Worm (Caenorhabditis elegans) whole organism, L4 larva: ENCODE data around the gene K08F11.1.

Experiments used
- D1046.2 ChIP-seq: fragments of 200-800 bp; sonication (Bioruptor generic); IDR thresholded peaks from 2 replicates; pipeline ENCODE4 v1.3.6; 2022; ENCODE audit warnings: missing genetic modification characterization, missing compliant biosample characterization
- F26F4.8 ChIP-seq: fragments of 200-800 bp; sonication (Bioruptor generic); conservative IDR thresholded peaks from 2 replicates; pipeline ENCODE4 v1.3.6; 2022; ENCODE audit warnings: missing genetic modification characterization, missing compliant biosample characterization
- F44E2.7 ChIP-seq: fragments of 200-800 bp; sonication (Bioruptor generic); IDR thresholded peaks from 2 replicates; pipeline ENCODE4 v2.1.2; 2022; ENCODE audit warnings: missing genetic modification characterization, missing compliant biosample characterization
- F49E8.2 ChIP-seq: sonication (generic microtip); optimal IDR thresholded peaks from 2 replicates; lab custom pipeline; 2016; ENCODE audit warnings: missing compliant biosample characterization, mild to moderate bottlenecking, missing genetic modification characterization, borderline replicate concordance
- T20F7.1 ChIP-seq: fragments of 200-800 bp; sonication (Bioruptor generic); optimal IDR thresholded peaks from 2 replicates; lab custom pipeline; 2018; ENCODE audit warnings: mild to moderate bottlenecking, missing genetic modification characterization, missing compliant biosample characterization
- T26A8.4 ChIP-seq: fragments of 200-800 bp; sonication (Bioruptor generic); IDR thresholded peaks from 2 replicates; pipeline ENCODE4 v1.3.6; 2022; ENCODE audit warnings: missing genetic modification characterization, missing compliant biosample characterization
- Y48G9A.11 ChIP-seq: fragments of 200-800 bp; sonication (Bioruptor generic); IDR thresholded peaks from 2 replicates; pipeline ENCODE4 v1.3.6; 2022; ENCODE audit warnings: missing genetic modification reagents, missing genetic modification characterization, missing compliant biosample characterization
- ZK337.2 ChIP-seq: fragments of 200-800 bp; sonication (Bioruptor generic); IDR thresholded peaks from 2 replicates; pipeline ENCODE4 v1.3.6; 2022; ENCODE audit warnings: missing genetic modification reagents, missing genetic modification characterization, missing compliant biosample characterization
- ceh-20 ChIP-seq: fragments of 200-800 bp; sonication (Bioruptor generic); IDR thresholded peaks from 2 replicates; pipeline ENCODE4 v1.3.6; 2022; ENCODE audit warnings: missing genetic modification reagents, missing genetic modification characterization, missing compliant biosample characterization
- ceh-44 ChIP-seq: fragments of 200-800 bp; sonication (Bioruptor generic); IDR thresholded peaks from 2 replicates; pipeline ENCODE4 v1.3.6; 2022; ENCODE audit warnings: missing genetic modification reagents, missing genetic modification characterization, missing compliant biosample characterization
- ctbp-1 ChIP-seq: fragments of 200-800 bp; sonication (Bioruptor generic); IDR thresholded peaks from 2 replicates; pipeline ENCODE4 v1.3.6; 2022; ENCODE audit warnings: missing genetic modification reagents, missing genetic modification characterization, missing compliant biosample characterization
- daf-19 ChIP-seq: fragments of 200-800 bp; sonication (Bioruptor generic); conservative IDR thresholded peaks from 2 replicates; pipeline ENCODE4 v1.3.6; 2022; ENCODE audit warnings: missing genetic modification characterization, missing compliant biosample characterization
- daf-8 ChIP-seq: fragments of 200-800 bp; sonication (Bioruptor generic); IDR thresholded peaks from 2 replicates; pipeline ENCODE4 v1.3.6; 2022; ENCODE audit warnings: missing genetic modification characterization, missing compliant biosample characterization
- dmd-6 ChIP-seq: fragments of 200-800 bp; sonication (Bioruptor generic); IDR thresholded peaks from 2 replicates; pipeline ENCODE4 v1.3.6; 2022; ENCODE audit warnings: missing genetic modification reagents, missing genetic modification characterization, missing compliant biosample characterization
- dmd-8 ChIP-seq: fragments of 200-800 bp; sonication (Bioruptor generic); IDR thresholded peaks from 2 replicates; pipeline ENCODE4 v1.3.6; 2022; ENCODE audit warnings: missing genetic modification characterization, missing compliant biosample characterization
- dmd-9 ChIP-seq: fragments of 200-800 bp; sonication (Bioruptor generic); IDR thresholded peaks from 2 replicates; pipeline ENCODE4 v1.3.6; 2022; ENCODE audit warnings: missing genetic modification reagents, missing genetic modification characterization, missing compliant biosample characterization
- dve-1 ChIP-seq: sonication (generic microtip); optimal IDR thresholded peaks from 2 replicates; lab custom pipeline; 2017; ENCODE audit warnings: antibody characterized with exemption, mild to moderate bottlenecking, missing genetic modification characterization, missing compliant biosample characterization; ENCODE audit not compliant: insufficient read depth
- egl-43 ChIP-seq: fragments of 200-800 bp; sonication (Bioruptor generic); IDR thresholded peaks from 2 replicates; pipeline ENCODE4 v1.3.6; 2022; ENCODE audit warnings: missing genetic modification reagents, missing genetic modification characterization, missing compliant biosample characterization
- hif-1 ChIP-seq, 2 experiments: sonication (generic microtip); optimal IDR thresholded peaks; 2 replicates each; lab custom pipeline; 2016 to 2017; ENCODE audit warnings: missing compliant biosample characterization in 2 of 2, missing genetic modification characterization in 2 of 2, missing genetic modification reagents in 2 of 2, missing genotype in 2 of 2, mild to moderate bottlenecking in 1 of 2
- hlh-11 ChIP-seq: fragments of 200-800 bp; sonication (Bioruptor generic); optimal IDR thresholded peaks from 2 replicates; lab custom pipeline; 2018; ENCODE audit warnings: mild to moderate bottlenecking, missing genetic modification characterization, missing compliant biosample characterization
- hmg-1.1 ChIP-seq: fragments of 200-800 bp; sonication (Bioruptor generic); IDR thresholded peaks from 2 replicates; pipeline ENCODE4 v1.3.6; 2022; ENCODE audit warnings: missing genetic modification reagents, missing genetic modification characterization, missing compliant biosample characterization
- lin-1 ChIP-seq: fragments of 200-800 bp; sonication (Bioruptor generic); IDR thresholded peaks from 2 replicates; pipeline ENCODE4 v1.3.6; 2022; ENCODE audit warnings: missing genetic modification reagents, missing genetic modification characterization, missing compliant biosample characterization
- lin-29 ChIP-seq: fragments of 200-800 bp; sonication (Bioruptor generic); IDR thresholded peaks from 2 replicates; pipeline ENCODE4 v1.3.6; 2022; ENCODE audit warnings: missing genetic modification reagents, missing genetic modification characterization, missing compliant biosample characterization
- lin-38 ChIP-seq: fragments of 200-800 bp; sonication (Bioruptor generic); IDR thresholded peaks from 2 replicates; pipeline ENCODE4 v1.3.6; 2022; ENCODE audit warnings: missing genetic modification reagents, missing genetic modification characterization, missing compliant biosample characterization
- madf-9 ChIP-seq: fragments of 200-800 bp; sonication (Bioruptor generic); conservative IDR thresholded peaks from 2 replicates; pipeline ENCODE4 v1.3.6; 2022; ENCODE audit warnings: missing genetic modification reagents, missing genetic modification characterization, missing compliant biosample characterization
- mep-1 ChIP-seq: fragments of 150-350 bp; sonication (generic microtip); optimal IDR thresholded peaks from 3 replicates; lab custom pipeline; 2014; ENCODE audit warnings: missing biosample characterization, missing genetic modification characterization
- mes-2 ChIP-seq: sonication (generic microtip); optimal IDR thresholded peaks from 2 replicates; lab custom pipeline; 2016; ENCODE audit warnings: missing genotype, mild to moderate bottlenecking, missing genetic modification characterization, missing compliant biosample characterization; ENCODE audit not compliant: poor library complexity, severe bottlenecking
- mxl-3 ChIP-seq: fragments of 200-800 bp; sonication (Bioruptor generic); optimal IDR thresholded peaks from 2 replicates; lab custom pipeline; 2018; ENCODE audit warnings: mild to moderate bottlenecking, missing genetic modification characterization, missing compliant biosample characterization
- nhr-102 ChIP-seq: sonication (generic microtip); optimal IDR thresholded peaks from 2 replicates; lab custom pipeline; 2016; ENCODE audit warnings: mild to moderate bottlenecking, missing genetic modification characterization, moderate library complexity, missing compliant biosample characterization
- nhr-11 ChIP-seq: fragments of 150-350 bp; optimal IDR thresholded peaks from 2 replicates; lab custom pipeline; 2014; ENCODE audit warnings: missing biosample characterization, missing genetic modification characterization
- nhr-41 ChIP-seq: fragments of 200-800 bp; sonication (Bioruptor generic); IDR thresholded peaks from 2 replicates; pipeline ENCODE4 v1.3.6; 2022; ENCODE audit warnings: missing genetic modification reagents, missing genetic modification characterization, missing compliant biosample characterization
- nhr-42 ChIP-seq: fragments of 200-800 bp; sonication (Bioruptor generic); IDR thresholded peaks from 2 replicates; pipeline ENCODE4 v1.3.6; 2022; ENCODE audit warnings: missing genetic modification characterization, missing compliant biosample characterization
- nhr-77 ChIP-seq: fragments of 150-350 bp; optimal IDR thresholded peaks from 2 replicates; lab custom pipeline; 2014; ENCODE audit warnings: missing biosample characterization, missing genetic modification characterization
- rbr-2 ChIP-seq: sonication (generic microtip); optimal IDR thresholded peaks from 2 replicates; lab custom pipeline; 2016; ENCODE audit warnings: missing genotype, missing genetic modification characterization, missing compliant biosample characterization
- set-16 ChIP-seq: fragments of 200-800 bp; sonication (Bioruptor generic); IDR thresholded peaks from 2 replicates; pipeline ENCODE4 v1.3.6; 2022; ENCODE audit warnings: missing genetic modification reagents, missing genetic modification characterization, missing compliant biosample characterization
- snpc-1.2 ChIP-seq: fragments of 200-800 bp; sonication (Bioruptor generic); IDR thresholded peaks from 2 replicates; pipeline ENCODE4 v1.3.6; 2022; ENCODE audit warnings: missing genetic modification reagents, missing genetic modification characterization, missing compliant biosample characterization
- tag-97 ChIP-seq: fragments of 200-800 bp; sonication (Bioruptor generic); IDR thresholded peaks from 2 replicates; pipeline ENCODE4 v1.3.6; 2022; ENCODE audit warnings: missing genetic modification characterization, missing compliant biosample characterization
- tra-1 ChIP-seq: fragments of 200-800 bp; sonication (Bioruptor generic); IDR thresholded peaks from 2 replicates; pipeline ENCODE4 v1.3.6; 2022; ENCODE audit warnings: missing genetic modification reagents, missing genetic modification characterization, missing compliant biosample characterization
- unc-130 ChIP-seq: sonication (generic microtip); optimal IDR thresholded peaks from 2 replicates; lab custom pipeline; 2016; ENCODE audit warnings: missing genetic modification reagents, missing genetic modification characterization, missing compliant biosample characterization
- unc-62 ChIP-seq, 3 experiments: fragments of 150-350 bp in 1 of 3; sonication (generic microtip); optimal IDR thresholded peaks in 2 of 3; peaks in 1 of 3; 1 replicate in 1 of 3; 2 replicates in 2 of 3; lab custom pipeline; 2014 to 2017; ENCODE audit warnings: missing biosample characterization in 3 of 3, missing genetic modification characterization in 3 of 3, missing genetic modification reagents in 3 of 3, missing genotype in 1 of 3
- vab-7 ChIP-seq: fragments of 200-800 bp; sonication (Bioruptor generic); IDR thresholded peaks from 2 replicates; pipeline ENCODE4 v1.3.6; 2022; ENCODE audit warnings: missing genetic modification reagents, missing genetic modification characterization, missing compliant biosample characterization

The K08F11.1 gene

DNA sequence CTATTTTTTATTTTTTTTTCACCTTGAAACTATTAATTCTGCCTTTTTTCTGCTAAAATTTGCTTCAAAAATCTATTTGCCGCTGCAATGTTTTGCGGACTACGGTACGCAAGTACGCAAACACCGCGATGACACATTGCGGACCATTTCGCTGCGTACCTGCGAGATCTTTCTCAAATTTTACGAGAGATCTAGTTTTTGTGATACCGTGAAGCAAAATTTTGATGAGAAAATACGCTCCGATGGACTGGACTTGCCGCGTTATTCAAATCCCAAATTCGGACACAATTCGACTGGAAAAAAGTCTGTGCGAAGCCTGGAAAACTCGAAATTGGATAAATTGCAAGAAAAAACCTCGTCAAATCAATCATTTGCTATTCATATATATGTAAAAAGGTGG lies 4.1 kb upstream of the K08F11.1 start (continued):
- peak; percentile 89 for TF ChIP-seq vab-7 (GFP tag; lab: Robert Waterston, UW)
- 0 out of 2 replicates have a peak, but pooled peaks have one; percentile 10 for TF ChIP-seq dmd-8 (GFP tag; lab: Robert Waterston, UW)
- peak; percentile 96 for TF ChIP-seq D1046.2 (GFP tag; lab: Robert Waterston, UW)
- TF ChIP-seq lin-1 (GFP tag; lab: Robert Waterston, UW) = peak; percentile 86
- peak; percentile 59; the same call in 1 of the 2 replicates for TF ChIP-seq nhr-41 (GFP tag; lab: Robert Waterston, UW)
- TF ChIP-seq lin-29 (GFP tag; lab: Robert Waterston, UW) = peak; percentile 98
- peak; percentile 99 for TF ChIP-seq lin-38 (GFP tag; lab: Robert Waterston, UW)
- peak; percentile 94 for TF ChIP-seq tra-1 (GFP tag; lab: Robert Waterston, UW)
- TF ChIP-seq dmd-9 (GFP tag; lab: Robert Waterston, UW) = peak; percentile 97
- TF ChIP-seq hmg-1.1 (GFP tag; lab: Robert Waterston, UW) = peak; percentile 98
- TF ChIP-seq mxl-3 (GFP tag; lab: Kevin White, UChicago) = peak; percentile 24
- TF ChIP-seq ceh-44 (GFP tag; lab: Robert Waterston, UW) = peak; percentile 78
- TF ChIP-seq ceh-20 (GFP tag; lab: Robert Waterston, UW) = peak; percentile 98
- peak; percentile 95 for TF ChIP-seq madf-9 (GFP tag; lab: Robert Waterston, UW)
- peak; percentile 83; the same call in 1 of the 2 replicates for TF ChIP-seq tag-97
- peak; percentile 53 for TF ChIP-seq rbr-2 (tag; lab: Kevin White, UChicago)
- peak; percentile 74; the same call in 1 of the 2 replicates for TF ChIP-seq daf-8 (GFP tag; lab: Robert Waterston, UW)
- TF ChIP-seq ctbp-1 (GFP tag; lab: Robert Waterston, UW) = peak; percentile 96

- TF ChIP-seq lin-38 (GFP tag; lab: Robert Waterston, UW) = peak; percentile 72
These were observed 3.4 kb upstream of the K08F11.1 start for ce11 chrIV:4721247-4721646.

DNA sequence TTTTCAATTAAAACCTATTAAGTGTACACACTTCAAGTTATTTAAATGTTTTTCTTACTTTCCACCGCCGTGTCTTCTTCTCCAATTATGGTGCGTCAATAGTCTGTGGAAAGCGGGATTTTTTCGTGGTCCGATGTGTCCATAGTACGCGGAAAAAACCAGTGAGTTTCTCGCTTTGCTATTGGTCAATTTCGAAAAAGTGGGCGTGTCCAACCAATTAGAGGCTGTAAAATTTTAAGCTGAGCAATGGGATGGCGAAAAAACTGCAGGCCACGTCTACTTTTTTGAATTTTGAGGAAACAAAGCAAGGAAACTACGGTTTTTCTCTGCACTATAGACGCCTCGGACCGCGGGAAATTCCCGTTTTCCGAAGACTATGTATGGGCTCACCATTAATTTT lies 975 bp upstream of the K08F11.1 start:
- TF ChIP-seq unc-62 (GFP tag; optimal IDR thresholded peaks at IDR 0.05 in 1 of 2; lab: Kevin White, UChicago) (peak in 1 of 2 experiments; percentile 61), unc-62 (tag; optimal IDR thresholded peaks at IDR 0.05; lab: Kevin White, UChicago) (no peak), hif-1 (tag; optimal IDR thresholded peaks at IDR 0.05; lab: Kevin White, UChicago) (no peak)

- TF ChIP-seq egl-43 (GFP tag; lab: Robert Waterston, UW) = peak; percentile 99
- TF ChIP-seq T26A8.4 (GFP tag; lab: Robert Waterston, UW) = peak; percentile 100
- TF ChIP-seq dmd-9 (GFP tag; lab: Robert Waterston, UW) = peak; percentile 100
- peak; percentile 80 for TF ChIP-seq mes-2 (tag; lab: Kevin White, UChicago)
- peak; percentile 98 for TF ChIP-seq lin-1 (GFP tag; lab: Robert Waterston, UW)
- TF ChIP-seq dve-1 (tag; lab: Kevin White, UChicago) = peak; percentile 62
- TF ChIP-seq set-16 = peak; percentile 58
- peak; percentile 1 for TF ChIP-seq unc-130 (GFP tag; lab: Kevin White, UChicago)
- TF ChIP-seq nhr-41 (GFP tag; lab: Robert Waterston, UW) = peak; percentile 99
- TF ChIP-seq tag-97 = peak; percentile 99
- TF ChIP-seq dmd-6 (GFP tag; lab: Robert Waterston, UW) = peak; percentile 100
- TF ChIP-seq F44E2.7 (GFP tag; lab: Robert Waterston, UW) = peak; percentile 92
- peak; percentile 100 for TF ChIP-seq hmg-1.1 (GFP tag; lab: Robert Waterston, UW)
- peak; percentile 93 for TF ChIP-seq snpc-1.2 (GFP tag; lab: Robert Waterston, UW)
- peak; percentile 5 for TF ChIP-seq mxl-3 (GFP tag; lab: Kevin White, UChicago)
- peak; percentile 49 for TF ChIP-seq F49E8.2 (tag; lab: Kevin White, UChicago)
- peak; percentile 100 for TF ChIP-seq ZK337.2
- TF ChIP-seq lin-38 (GFP tag; lab: Robert Waterston, UW) = peak; percentile 100
- peak; percentile 100 for TF ChIP-seq nhr-42 (GFP tag; lab: Robert Waterston, UW)
- TF ChIP-seq mep-1 (tag; lab: Kevin White, UChicago) = peak; percentile 68
- peak; percentile 100 for TF ChIP-seq ceh-20 (GFP tag; lab: Robert Waterston, UW)
- TF ChIP-seq hlh-11 (tag; lab: Kevin White, UChicago) = peak; percentile 86
- TF ChIP-seq T20F7.1 (GFP tag; lab: Kevin White, UChicago) = peak; percentile 91
- peak; percentile 100 for TF ChIP-seq tra-1 (GFP tag; lab: Robert Waterston, UW)
- TF ChIP-seq vab-7 (GFP tag; lab: Robert Waterston, UW) = peak; percentile 100
- peak; percentile 59 for TF ChIP-seq nhr-77
- TF ChIP-seq daf-19 (GFP tag; lab: Robert Waterston, UW) = peak; percentile 99
- peak; percentile 96 for TF ChIP-seq nhr-102 (tag; lab: Kevin White, UChicago)
- TF ChIP-seq F26F4.8 (GFP tag; lab: Robert Waterston, UW) = 0 out of 2 replicates have a peak, but pooled peaks have one; percentile 53
- peak; percentile 96 for TF ChIP-seq Y48G9A.11 (GFP tag; lab: Robert Waterston, UW)
- peak; percentile 100 for TF ChIP-seq lin-29 (GFP tag; lab: Robert Waterston, UW)
- peak; percentile 30 for TF ChIP-seq nhr-11 (tag; lab: Kevin White, UChicago)
These were observed 837 bp downstream of the K08F11.1 start for ce11 chrIV:4725478-4725920.
